Fruit fly (Drosophila melanogaster): ENCODE results near the gene Peritrophin-15a.

DNA sequence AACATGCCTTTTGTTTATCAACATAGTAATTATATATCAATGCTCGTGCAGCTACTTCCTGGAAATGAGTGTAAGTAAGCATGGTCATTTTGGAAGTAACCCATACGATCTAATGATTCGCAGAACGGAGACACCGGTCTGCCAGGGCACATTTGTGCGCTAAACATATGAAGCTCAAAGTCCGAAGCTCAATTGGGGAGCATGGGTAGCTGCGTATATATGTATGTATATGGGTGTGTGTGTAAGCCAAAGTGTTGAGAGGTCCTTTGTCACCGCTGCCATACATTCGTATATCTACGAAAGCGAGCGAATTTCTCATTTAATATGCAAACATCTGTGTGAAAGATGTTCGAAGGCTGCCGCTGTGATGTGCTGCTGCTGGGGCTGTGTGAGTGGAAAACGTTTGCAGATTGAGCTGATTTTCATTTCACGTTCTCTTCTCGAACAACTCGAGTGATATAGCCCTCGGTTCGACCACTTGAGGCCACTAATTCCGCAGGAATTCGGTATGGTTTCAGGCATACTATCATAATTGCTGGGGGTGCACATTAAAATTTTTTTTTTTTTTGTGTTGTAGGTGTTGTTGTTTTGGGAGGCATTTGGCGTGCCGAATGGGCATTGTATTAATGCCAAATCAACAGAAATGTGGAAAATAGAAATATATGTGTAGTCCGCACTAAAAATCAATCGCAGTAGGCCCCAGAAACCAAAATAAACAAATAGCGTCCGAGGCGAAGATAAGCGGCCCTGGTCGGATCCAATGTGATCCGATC is 22.4 kb upstream of the Peritrophin-15a start:
- TF ChIP-seq CTCF (optimal IDR thresholded peaks at IDR 0.05) = no peak
- TF ChIP-seq CG8478 (optimal IDR thresholded peaks at IDR 0.05) = peak; percentile 23

Data from S2 (cell line).